Worm (Caenorhabditis elegans): ENCODE data around the gene srh-22.

DNA sequence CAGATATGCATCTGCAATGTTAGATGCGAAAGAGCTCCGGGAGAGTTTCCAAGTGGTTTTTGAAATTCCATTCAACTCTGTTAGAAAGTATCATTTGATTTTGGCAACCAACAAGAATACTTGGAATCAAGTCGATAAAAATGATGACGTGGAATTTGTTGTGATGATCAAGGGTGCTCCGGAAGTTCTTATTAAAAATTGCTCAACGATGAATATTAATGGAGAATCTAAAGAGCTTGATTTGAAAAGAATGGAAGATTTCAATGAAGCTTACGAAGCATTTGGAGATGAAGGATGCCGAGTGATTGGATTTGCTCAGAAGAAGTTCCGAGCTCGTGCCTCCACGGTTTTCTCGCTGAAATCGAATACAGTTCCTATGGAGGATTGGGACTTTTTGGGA lies 15.2 kb downstream of the srh-22 start:
- no peak for TF ChIP-seq blmp-1 (tag; optimal IDR thresholded peaks at IDR 0.05)
- no peak for TF ChIP-seq elt-1 (tag; optimal IDR thresholded peaks at IDR 0.05; ENCODE audit: borderline replicate concordance, insufficient read depth)
- TF ChIP-seq pha-4 (tag; optimal IDR thresholded peaks at IDR 0.05) = no peak
- TF ChIP-seq snpc-4 (tag; optimal IDR thresholded peaks at IDR 0.05) = no peak
- TF ChIP-seq unc-39 (tag; optimal IDR thresholded peaks at IDR 0.05) = no peak
- no peak for TF ChIP-seq nhr-76 (tag; optimal IDR thresholded peaks at IDR 0.05)
- no peak for TF ChIP-seq nhr-28 (tag; optimal IDR thresholded peaks at IDR 0.05)
- TF ChIP-seq elt-3 (tag; optimal IDR thresholded peaks at IDR 0.05) = no peak
- no peak for TF ChIP-seq hlh-1 (tag; optimal IDR thresholded peaks at IDR 0.05)
